Worm (Caenorhabditis elegans) whole organism, dauer: ENCODE data around the gene akap-1.

Experiments
- unc-62 ChIP-seq: sonication (generic microtip); optimal IDR thresholded peaks from 2 replicates; lab custom pipeline; 2017; ENCODE audit warnings: missing biosample characterization, missing genetic modification reagents, missing genetic modification characterization

akap-1 gene

ce11 chrIII:6411914-6412313 is 58.7 kb downstream of the akap-1 start, which contains the start of gene C05D11.5:
TSS of gene C05D11.5 (minus strand) at chrIII:6412014.
- no peak for TF ChIP-seq unc-62

DNA sequence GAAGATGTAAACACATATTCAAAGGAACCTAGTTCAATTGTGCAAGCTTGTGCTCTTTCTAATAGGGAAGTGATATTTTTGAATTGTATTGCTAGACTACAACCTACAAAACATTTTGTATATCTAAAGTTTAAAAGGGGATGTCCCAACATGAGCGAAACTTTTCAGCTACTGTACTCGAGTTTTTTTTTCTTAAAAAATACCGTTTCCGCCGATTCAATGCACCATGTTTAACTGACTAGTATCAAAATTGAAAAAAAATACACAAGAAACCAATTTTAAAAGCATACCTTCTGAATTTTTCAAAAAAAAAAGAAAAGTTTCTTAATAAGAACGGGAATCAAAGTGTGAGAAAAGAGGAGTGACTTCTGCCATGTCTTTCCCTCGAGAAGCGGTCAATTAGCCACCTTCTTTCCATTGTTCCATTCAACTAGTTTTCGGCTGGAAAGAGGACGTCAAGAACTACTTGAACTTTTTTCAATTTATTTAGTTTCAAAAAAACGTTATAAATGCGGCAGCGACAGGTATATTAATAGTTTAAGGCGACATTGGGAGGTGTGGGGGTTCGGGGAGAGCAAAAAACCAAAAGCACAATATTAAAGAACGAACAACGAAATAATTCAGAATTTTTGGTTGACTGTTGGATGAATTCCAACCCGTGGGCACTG is 62.3 kb downstream of the akap-1 start, which contains the start of gene nas-4:
Gene nas-4, minus strand, starts transcription at position 351 of the 668 bp plus-strand sequence.
- TF ChIP-seq unc-62 = no peak
